Worm (Caenorhabditis elegans) whole organism, late embryonic: ENCODE results near the gene C27D6.3.

Source experiments
- F13H6.1 ChIP-seq: sonication (generic microtip); optimal IDR thresholded peaks from 2 replicates; lab custom pipeline; 2016; ENCODE audit warnings: missing genetic modification characterization, missing compliant biosample characterization
- T23F11.4 ChIP-seq: fragments of 200-800 bp; sonication (Bioruptor generic); optimal IDR thresholded peaks from 2 replicates; lab custom pipeline; 2018; ENCODE audit warnings: mild to moderate bottlenecking, missing genetic modification characterization, missing compliant biosample characterization
- Y22D7AL.16 ChIP-seq: sonication (generic microtip); optimal IDR thresholded peaks from 2 replicates; lab custom pipeline; 2016; ENCODE audit warnings: missing genetic modification characterization, missing compliant biosample characterization
- ahr-1 ChIP-seq: sonication (generic microtip); optimal IDR thresholded peaks from 2 replicates; lab custom pipeline; 2016; ENCODE audit warnings: missing genetic modification characterization, missing compliant biosample characterization
- ama-1 ChIP-seq: fragments of 150-350 bp; optimal IDR thresholded peaks from 2 replicates; lab custom pipeline; 2014
- ceh-14 ChIP-seq: sonication (generic microtip); optimal IDR thresholded peaks from 2 replicates; lab custom pipeline; 2016; ENCODE audit warnings: missing genotype, missing genetic modification characterization, missing compliant biosample characterization
- ceh-18 ChIP-seq: sonication (generic microtip); optimal IDR thresholded peaks from 2 replicates; lab custom pipeline; 2016; ENCODE audit warnings: missing genetic modification characterization, missing compliant biosample characterization
- ceh-19 ChIP-seq: fragments of 200-800 bp; sonication (Bioruptor generic); optimal IDR thresholded peaks from 2 replicates; lab custom pipeline; 2018; ENCODE audit warnings: mild to moderate bottlenecking, missing genetic modification characterization, missing compliant biosample characterization
- ceh-24 ChIP-seq: sonication (generic microtip); optimal IDR thresholded peaks from 2 replicates; lab custom pipeline; 2016; ENCODE audit warnings: mild to moderate bottlenecking, missing genetic modification characterization, missing compliant biosample characterization
- ceh-30 ChIP-seq: fragments of 150-350 bp; optimal IDR thresholded peaks from 2 replicates; lab custom pipeline; 2014; ENCODE audit warnings: missing biosample characterization, missing genetic modification characterization
- ceh-31 ChIP-seq: sonication (generic microtip); optimal IDR thresholded peaks from 2 replicates; lab custom pipeline; 2016; ENCODE audit warnings: missing genetic modification characterization, missing compliant biosample characterization
- ceh-45 ChIP-seq: fragments of 200-800 bp; sonication (Bioruptor generic); IDR thresholded peaks from 2 replicates; pipeline ENCODE4 v1.3.6; 2022; ENCODE audit warnings: missing genetic modification reagents, missing genetic modification characterization, missing compliant biosample characterization
- ceh-6 ChIP-seq: fragments of 200-800 bp; sonication (Bioruptor generic); optimal IDR thresholded peaks from 2 replicates; lab custom pipeline; 2018; ENCODE audit warnings: mild to moderate bottlenecking, missing genetic modification characterization, missing compliant biosample characterization
- elt-2 ChIP-seq: sonication (generic microtip); optimal IDR thresholded peaks from 2 replicates; lab custom pipeline; 2016; ENCODE audit warnings: missing genetic modification reagents, missing genetic modification characterization, missing compliant biosample characterization
- elt-4 ChIP-seq: sonication (generic microtip); optimal IDR thresholded peaks from 2 replicates; lab custom pipeline; 2016; ENCODE audit warnings: missing genetic modification characterization, missing compliant biosample characterization
- ets-4 ChIP-seq: sonication (generic microtip); optimal IDR thresholded peaks from 2 replicates; lab custom pipeline; 2016; ENCODE audit warnings: missing genetic modification characterization, missing compliant biosample characterization
- eyg-1 ChIP-seq: sonication (generic microtip); optimal IDR thresholded peaks from 2 replicates; lab custom pipeline; 2016; ENCODE audit warnings: missing genotype, missing genetic modification characterization, missing compliant biosample characterization
- fax-1 ChIP-seq: sonication (generic microtip); optimal IDR thresholded peaks from 2 replicates; lab custom pipeline; 2016; ENCODE audit warnings: missing genotype, missing genetic modification characterization, missing compliant biosample characterization
- fkh-10 ChIP-seq: fragments of 150-350 bp; optimal IDR thresholded peaks from 2 replicates; lab custom pipeline; 2014; ENCODE audit warnings: missing biosample characterization, missing genetic modification reagents, missing genetic modification characterization
- fkh-6 ChIP-seq: sonication (generic microtip); optimal IDR thresholded peaks from 2 replicates; lab custom pipeline; 2016; ENCODE audit warnings: missing genetic modification characterization, missing compliant biosample characterization
- hlh-30 ChIP-seq: sonication (generic microtip); optimal IDR thresholded peaks from 2 replicates; lab custom pipeline; 2017; ENCODE audit warnings: antibody characterized with exemption, missing genetic modification characterization, missing compliant biosample characterization; ENCODE audit not compliant: insufficient read depth
- hlh-8 ChIP-seq: sonication (generic microtip); optimal IDR thresholded peaks from 2 replicates; lab custom pipeline; 2016; ENCODE audit warnings: missing genotype, missing genetic modification characterization, missing compliant biosample characterization
- lim-6 ChIP-seq: sonication (generic microtip); optimal IDR thresholded peaks from 2 replicates; lab custom pipeline; 2016; ENCODE audit warnings: missing genetic modification characterization, missing compliant biosample characterization
- madf-2 ChIP-seq: sonication (generic microtip); optimal IDR thresholded peaks from 2 replicates; lab custom pipeline; 2017; ENCODE audit warnings: missing genetic modification characterization, missing compliant biosample characterization
- nhr-232 ChIP-seq: sonication (generic microtip); optimal IDR thresholded peaks from 2 replicates; lab custom pipeline; 2016; ENCODE audit warnings: missing genetic modification characterization, missing compliant biosample characterization
- odd-2 ChIP-seq: sonication (generic microtip); optimal IDR thresholded peaks from 2 replicates; lab custom pipeline; 2017; ENCODE audit warnings: antibody characterized with exemption, mild to moderate bottlenecking, missing genetic modification characterization, missing compliant biosample characterization
- pat-9 ChIP-seq: fragments of 200-800 bp; sonication (Bioruptor generic); optimal IDR thresholded peaks from 2 replicates; lab custom pipeline; 2018; ENCODE audit warnings: mild to moderate bottlenecking, missing genetic modification characterization, moderate library complexity, missing compliant biosample characterization
- pax-1 ChIP-seq: fragments of 150-350 bp; optimal IDR thresholded peaks from 2 replicates; lab custom pipeline; 2014; ENCODE audit warnings: missing biosample characterization, missing genetic modification characterization
- pha-2 ChIP-seq: sonication (generic microtip); optimal IDR thresholded peaks from 2 replicates; lab custom pipeline; 2017; ENCODE audit warnings: mild to moderate bottlenecking, missing genetic modification characterization, missing compliant biosample characterization
- pqm-1 ChIP-seq: sonication (generic microtip); optimal IDR thresholded peaks from 2 replicates; lab custom pipeline; 2016; ENCODE audit warnings: missing genetic modification characterization, missing compliant biosample characterization
- rnt-1 ChIP-seq: sonication (generic microtip); optimal IDR thresholded peaks from 2 replicates; lab custom pipeline; 2016; ENCODE audit warnings: missing genetic modification characterization, missing compliant biosample characterization
- sox-2 ChIP-seq: fragments of 200-800 bp; sonication (Bioruptor generic); IDR thresholded peaks from 2 replicates; pipeline ENCODE4 v1.3.6; 2022; ENCODE audit warnings: missing genetic modification reagents, missing genetic modification characterization, missing compliant biosample characterization
- syd-9 ChIP-seq: sonication (generic microtip); optimal IDR thresholded peaks from 2 replicates; lab custom pipeline; 2016; ENCODE audit warnings: mild to moderate bottlenecking, missing genetic modification characterization, moderate library complexity, missing compliant biosample characterization
- tbx-2 ChIP-seq: sonication (generic microtip); optimal IDR thresholded peaks from 2 replicates; lab custom pipeline; 2016; ENCODE audit warnings: missing genetic modification characterization, missing compliant biosample characterization
- unc-42 ChIP-seq: sonication (generic microtip); optimal IDR thresholded peaks from 2 replicates; lab custom pipeline; 2016; ENCODE audit warnings: missing genotype, missing genetic modification characterization, missing compliant biosample characterization
- unc-55 ChIP-seq: sonication (generic microtip); optimal IDR thresholded peaks from 2 replicates; lab custom pipeline; 2017; ENCODE audit warnings: missing biosample characterization, missing genetic modification reagents, missing genetic modification characterization
- unc-86 ChIP-seq: sonication (generic microtip); optimal IDR thresholded peaks from 2 replicates; lab custom pipeline; 2016; ENCODE audit warnings: missing genetic modification characterization, missing compliant biosample characterization
- zip-5 ChIP-seq: sonication (generic microtip); optimal IDR thresholded peaks from 2 replicates; lab custom pipeline; 2016; ENCODE audit warnings: missing genetic modification characterization, missing compliant biosample characterization
- ztf-16 ChIP-seq: sonication (generic microtip); optimal IDR thresholded peaks from 2 replicates; lab custom pipeline; 2017; ENCODE audit warnings: missing genetic modification characterization, missing compliant biosample characterization

C27D6.3 gene

DNA sequence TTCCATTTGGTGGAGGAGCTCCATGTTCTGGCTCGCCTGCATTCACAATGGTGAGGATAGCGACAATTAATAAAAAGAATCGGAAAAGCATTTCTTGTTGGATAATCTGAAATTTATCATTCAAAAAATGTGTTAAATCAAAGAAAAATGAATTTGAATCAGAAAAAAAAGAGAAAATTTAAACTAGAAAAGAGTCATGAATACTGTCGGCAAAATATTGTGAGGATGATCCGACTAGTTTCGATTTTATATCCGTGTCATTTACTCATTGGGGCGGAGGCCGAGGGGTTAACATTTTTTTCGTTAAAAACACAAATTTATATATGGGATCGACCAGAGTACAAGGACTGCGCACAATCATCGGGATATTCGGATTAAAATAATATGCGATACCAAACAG, 3.6 kb upstream of the C27D6.3 start, which contains the start of gene C27D6.12:
TSS of gene C27D6.12 (minus strand) at position 101 of the 400 bp plus-strand sequence.
- TF ChIP-seq ceh-24 (tag; lab: Kevin White, UChicago), result no peak
- TF ChIP-seq nhr-232 (tag; lab: Kevin White, UChicago), result no peak
- TF ChIP-seq ceh-31 (tag; lab: Kevin White, UChicago), result no peak
- TF ChIP-seq hlh-30 (tag; lab: Kevin White, UChicago), result no peak
- TF ChIP-seq ceh-18 (tag; lab: Kevin White, UChicago), result no peak
- TF ChIP-seq ama-1 (lab: Kevin White, UChicago), result no peak

DNA sequence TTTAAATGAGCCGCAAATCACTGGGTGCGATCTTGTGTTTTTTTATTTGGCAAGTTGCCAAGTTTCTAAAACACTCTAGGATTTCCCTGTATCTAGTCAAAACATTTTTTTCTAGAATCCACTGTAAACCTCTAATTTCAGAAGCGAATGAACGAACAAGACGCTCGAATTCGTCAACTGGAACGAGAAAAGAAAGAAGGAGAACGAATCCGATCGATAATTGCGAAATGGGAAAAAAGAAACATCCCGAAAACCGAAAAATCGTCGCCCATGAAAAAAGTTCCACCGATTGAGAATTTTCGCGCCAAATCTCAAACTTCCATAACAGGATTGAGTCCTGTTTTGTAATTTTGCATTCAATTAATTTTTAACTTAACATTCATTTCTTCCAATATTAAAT, 2.7 kb upstream of the C27D6.3 start:
- no peak for TF ChIP-seq lim-6 (tag; lab: Kevin White, UChicago)
- no peak for TF ChIP-seq rnt-1 (tag; lab: Kevin White, UChicago)
- TF ChIP-seq ceh-19 (GFP tag; lab: Kevin White, UChicago), result no peak
- no peak for TF ChIP-seq ceh-45
- no peak for TF ChIP-seq ahr-1 (tag; lab: Kevin White, UChicago)
- TF ChIP-seq ztf-16 (tag; lab: Kevin White, UChicago), result no peak
- no peak for TF ChIP-seq hlh-8 (tag; lab: Kevin White, UChicago)
- TF ChIP-seq sox-2 (GFP tag; lab: Robert Waterston, UW), result no peak
- no peak for TF ChIP-seq fkh-6 (tag; lab: Kevin White, UChicago)
- TF ChIP-seq ceh-6 (GFP tag; lab: Kevin White, UChicago), result no peak
- no peak for TF ChIP-seq unc-42
- no peak for TF ChIP-seq odd-2 (tag; lab: Kevin White, UChicago)

DNA sequence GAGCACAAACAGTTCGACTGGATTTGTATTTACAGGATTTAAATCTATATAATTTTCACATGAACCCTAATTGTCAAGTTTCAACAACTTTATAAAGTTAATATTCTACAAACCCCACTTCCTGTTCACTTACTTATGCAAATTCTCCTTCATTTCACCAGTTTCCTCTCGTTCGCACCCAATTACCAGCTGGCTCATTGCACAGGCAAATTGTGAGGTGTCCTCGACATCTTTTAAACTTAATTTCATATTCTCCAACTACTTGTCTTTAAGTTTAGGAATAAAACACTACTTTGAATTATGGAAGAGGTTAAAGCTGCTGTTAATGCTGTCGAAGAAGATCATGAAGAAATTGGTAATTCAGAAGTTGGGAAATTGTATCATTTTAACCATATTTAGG, 1.8 kb downstream of the C27D6.3 start, which contains the start of gene C27D6.1:
TSS of gene C27D6.1 (plus strand) at position 301 of the 400 bp plus-strand sequence.
- TF ChIP-seq Y22D7AL.16 (tag; lab: Kevin White, UChicago) (no peak), pha-2 (tag; lab: Kevin White, UChicago) (no peak), elt-2 (tag; lab: Kevin White, UChicago) (no peak), hlh-8 (tag; lab: Kevin White, UChicago) (no peak), ceh-6 (GFP tag; lab: Kevin White, UChicago) (no peak), eyg-1 (tag; lab: Kevin White, UChicago) (no peak), ets-4 (tag; lab: Kevin White, UChicago) (no peak), pax-1 (no peak), tbx-2 (tag; lab: Kevin White, UChicago) (no peak), odd-2 (tag; lab: Kevin White, UChicago) (no peak), ztf-16 (tag; lab: Kevin White, UChicago) (no peak), fax-1 (tag; lab: Kevin White, UChicago) (no peak), pqm-1 (tag; lab: Kevin White, UChicago) (no peak), unc-55 (GFP tag; lab: Kevin White, UChicago) (no peak), elt-4 (tag; lab: Kevin White, UChicago) (no peak), nhr-232 (tag; lab: Kevin White, UChicago) (no peak), T23F11.4 (no peak), zip-5 (tag; lab: Kevin White, UChicago) (no peak)

DNA sequence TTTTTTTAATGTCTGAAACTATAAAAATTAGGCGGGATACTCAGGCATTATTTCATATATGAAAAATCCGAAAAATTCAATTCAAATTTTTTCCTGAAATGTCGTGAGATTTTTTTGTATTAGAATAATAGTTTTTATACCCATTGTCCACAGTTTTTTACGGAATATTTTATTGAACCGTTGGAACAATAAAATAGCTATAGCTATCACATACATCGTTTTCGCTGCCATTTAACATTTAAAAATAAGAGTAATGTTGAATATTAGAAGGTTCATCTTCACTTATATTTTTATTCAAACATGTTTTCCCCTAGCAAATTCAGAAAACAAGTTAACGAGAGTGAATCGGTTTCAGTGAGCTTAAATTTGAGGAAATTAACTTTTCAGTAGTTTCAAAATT, 2.7 kb downstream of the C27D6.3 start, which contains the start of gene C27D6.15:
TSS of gene C27D6.15 (plus strand) at position 301 of the 400 bp plus-strand sequence.
- TF ChIP-seq hlh-8 (tag; lab: Kevin White, UChicago), result no peak
- no peak for TF ChIP-seq syd-9 (tag; lab: Kevin White, UChicago)
- no peak for TF ChIP-seq F13H6.1 (tag; lab: Kevin White, UChicago)
- TF ChIP-seq unc-86 (tag; lab: Kevin White, UChicago), result no peak
- no peak for TF ChIP-seq hlh-30 (tag; lab: Kevin White, UChicago)
- no peak for TF ChIP-seq ahr-1 (tag; lab: Kevin White, UChicago)
- no peak for TF ChIP-seq ceh-14 (tag; lab: Kevin White, UChicago)
- no peak for TF ChIP-seq ceh-45
- TF ChIP-seq pat-9 (tag; lab: Kevin White, UChicago), result no peak
- no peak for TF ChIP-seq ceh-30
- no peak for TF ChIP-seq fkh-10 (GFP tag; lab: Kevin White, UChicago)
- TF ChIP-seq madf-2 (tag; lab: Kevin White, UChicago), result no peak
